Worm (Caenorhabditis elegans): Measurements from ENCODE around the gene ints-7.

ints-7 gene

DNA sequence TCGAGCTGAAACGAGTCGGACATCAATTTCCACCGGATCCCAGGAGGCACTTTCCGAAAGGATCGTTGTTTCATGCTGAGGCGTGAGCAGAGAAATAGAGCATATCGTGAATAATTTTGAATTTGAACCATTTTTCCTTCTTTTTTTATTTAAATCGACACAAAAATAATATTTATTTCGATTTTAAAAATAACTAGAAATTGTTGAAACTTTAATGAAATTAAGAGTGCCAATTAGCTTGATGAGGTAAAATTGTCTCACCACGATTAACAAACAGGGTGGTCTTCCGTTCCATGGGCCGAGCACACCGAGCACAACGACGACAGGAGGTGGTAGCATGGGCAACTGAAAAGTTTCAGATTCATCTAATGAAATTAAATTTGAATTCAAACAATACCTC is 5.7 kb downstream of the ints-7 start:
- TF ChIP-seq him-1 (tag; optimal IDR thresholded peaks at IDR 0.05) (no peak), W03F9.2 (tag; optimal IDR thresholded peaks at IDR 0.05) (no peak), dao-5 (tag; optimal IDR thresholded peaks at IDR 0.05) (no peak)

DNA sequence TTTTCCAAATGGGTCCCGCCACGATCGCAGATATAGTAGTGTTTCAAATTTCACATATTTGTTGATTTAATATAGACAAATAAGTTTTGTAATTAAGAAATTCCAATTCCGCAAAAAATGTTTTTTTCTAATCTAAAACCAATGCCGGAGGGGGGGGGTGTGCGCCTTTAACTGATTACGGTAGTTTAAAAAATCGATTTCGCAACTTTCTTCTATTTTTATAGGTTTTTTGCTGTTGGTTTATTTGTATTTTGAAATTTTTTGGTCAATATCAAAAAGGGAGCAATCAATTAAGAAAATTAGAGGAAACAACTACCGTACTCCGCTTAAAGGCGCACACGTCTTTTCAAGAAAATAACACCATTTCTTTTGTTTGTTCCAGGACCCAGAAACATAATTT is 8.9 kb downstream of the ints-7 start:
- TF ChIP-seq dao-5 (tag; optimal IDR thresholded peaks at IDR 0.05), result no peak
- no peak for TF ChIP-seq him-1 (tag; optimal IDR thresholded peaks at IDR 0.05)
- no peak for TF ChIP-seq W03F9.2 (tag; optimal IDR thresholded peaks at IDR 0.05)

DNA sequence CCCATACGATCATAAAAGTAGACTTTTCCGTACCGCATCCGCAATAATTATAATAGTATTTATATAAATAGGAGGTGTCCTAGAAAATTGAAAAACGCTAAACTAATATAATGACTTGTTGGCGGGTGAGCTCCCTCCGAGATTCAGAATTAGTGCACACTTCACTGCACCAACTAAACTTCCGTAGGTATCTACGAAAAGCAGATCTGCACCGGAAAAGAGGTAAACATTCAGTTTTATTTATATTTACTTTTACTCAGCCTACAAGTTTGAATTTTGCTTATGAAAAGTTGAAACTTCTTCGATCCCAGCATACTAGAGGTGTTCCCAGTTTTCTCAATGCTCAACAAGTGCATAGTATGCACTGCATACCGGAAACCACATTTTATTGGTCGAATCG is 9.4 kb downstream of the ints-7 start, which contains the start of gene F07A11.1:
Gene F07A11.1 (minus strand): TSS at position 101 of the 400 bp plus-strand sequence.
- TF ChIP-seq dao-5 (tag; optimal IDR thresholded peaks at IDR 0.05) (no peak), him-1 (tag; optimal IDR thresholded peaks at IDR 0.05) (no peak), W03F9.2 (tag; optimal IDR thresholded peaks at IDR 0.05) (no peak)

DNA sequence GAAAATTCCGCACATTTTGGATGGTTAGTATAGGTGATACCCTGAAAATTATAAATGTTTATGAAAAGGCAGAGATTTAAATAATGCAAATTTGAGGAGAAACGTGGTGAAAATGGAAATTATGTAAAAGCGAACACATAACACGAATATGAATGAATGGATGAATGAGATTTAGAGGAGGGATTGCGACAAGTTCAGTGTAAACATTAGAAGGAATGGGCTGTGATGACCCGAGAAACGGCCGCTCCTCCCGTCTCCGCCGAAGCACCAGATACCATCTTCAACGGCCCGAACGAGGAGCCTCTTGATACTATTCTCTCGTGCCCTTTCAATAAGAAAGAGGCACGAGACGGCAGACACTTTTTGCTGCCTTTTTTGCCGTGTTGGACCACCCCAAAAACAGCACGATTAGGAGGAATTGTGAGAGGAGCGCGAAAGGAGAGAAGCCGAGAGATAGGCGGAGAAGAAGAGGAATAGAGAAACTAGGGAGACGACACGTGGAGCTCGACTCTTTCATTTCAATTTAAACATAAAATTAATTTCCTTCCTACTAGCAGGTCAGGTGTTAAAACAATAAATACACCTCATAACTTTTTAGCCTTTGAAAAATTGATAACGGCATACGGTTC is 12.8 kb downstream of the ints-7 start, which contains the start of gene gfat-1:
Gene gfat-1 (minus strand): TSS at position 51 of the 629 bp plus-strand sequence.
- TF ChIP-seq dao-5 (tag; optimal IDR thresholded peaks at IDR 0.05) (no peak), W03F9.2 (tag; optimal IDR thresholded peaks at IDR 0.05) (no peak), him-1 (tag; optimal IDR thresholded peaks at IDR 0.05) (no peak)

DNA sequence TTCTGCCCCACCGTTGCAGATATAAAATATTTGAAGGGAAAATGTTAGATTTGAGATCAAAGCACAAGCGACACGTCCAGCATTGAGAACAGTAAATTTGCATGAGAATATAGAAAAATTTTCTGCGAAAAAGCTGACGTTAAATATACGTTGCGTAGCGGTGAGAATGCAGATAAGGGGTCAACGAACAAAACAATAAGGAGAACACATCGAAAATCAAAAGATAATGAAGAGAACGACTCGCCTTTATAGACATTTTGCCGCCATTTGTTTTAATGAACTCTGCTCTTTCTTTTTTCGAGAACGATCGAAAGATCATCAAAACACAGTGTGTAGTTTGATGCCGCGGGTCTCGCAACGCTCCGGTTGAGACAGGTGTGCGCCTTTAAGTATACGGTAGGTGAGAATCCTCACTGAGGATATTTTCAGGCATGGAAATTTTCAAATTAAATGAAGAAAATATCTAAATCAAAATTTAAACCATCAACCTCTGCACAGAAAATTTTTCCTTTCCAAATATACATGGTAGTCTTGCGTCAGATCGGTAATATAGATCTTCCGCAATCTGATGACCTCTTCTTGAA is 13.6 kb downstream of the ints-7 start:
- TF ChIP-seq W03F9.2 (tag; optimal IDR thresholded peaks at IDR 0.05) (no peak), him-1 (tag; optimal IDR thresholded peaks at IDR 0.05) (no peak), dao-5 (tag; optimal IDR thresholded peaks at IDR 0.05) (no peak)

DNA sequence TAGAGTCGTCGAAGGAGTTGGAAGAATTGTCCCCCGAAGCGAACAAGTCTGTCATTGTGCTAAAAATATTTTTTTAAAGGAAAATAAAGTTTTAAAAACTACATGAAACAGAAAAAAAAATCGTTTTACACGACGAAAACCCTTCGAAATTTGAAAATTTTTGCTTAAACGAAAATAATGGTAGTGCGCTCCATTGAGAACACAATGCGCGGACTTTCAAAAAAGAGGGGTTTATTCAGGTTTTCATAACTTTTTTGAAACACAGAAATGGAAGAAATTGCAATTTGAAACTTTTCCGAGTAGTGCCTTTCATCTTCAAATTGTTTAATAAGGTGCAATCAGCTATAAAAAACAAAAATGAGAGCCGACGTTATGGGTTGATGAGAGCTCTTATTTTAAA is 17.1 kb downstream of the ints-7 start, which contains the start of gene npp-5:
Gene npp-5 (minus strand): TSS at position 59 of the 400 bp plus-strand sequence.
- TF ChIP-seq dao-5 (tag; optimal IDR thresholded peaks at IDR 0.05), result no peak
- no peak for TF ChIP-seq W03F9.2 (tag; optimal IDR thresholded peaks at IDR 0.05)
- no peak for TF ChIP-seq him-1 (tag; optimal IDR thresholded peaks at IDR 0.05)

DNA sequence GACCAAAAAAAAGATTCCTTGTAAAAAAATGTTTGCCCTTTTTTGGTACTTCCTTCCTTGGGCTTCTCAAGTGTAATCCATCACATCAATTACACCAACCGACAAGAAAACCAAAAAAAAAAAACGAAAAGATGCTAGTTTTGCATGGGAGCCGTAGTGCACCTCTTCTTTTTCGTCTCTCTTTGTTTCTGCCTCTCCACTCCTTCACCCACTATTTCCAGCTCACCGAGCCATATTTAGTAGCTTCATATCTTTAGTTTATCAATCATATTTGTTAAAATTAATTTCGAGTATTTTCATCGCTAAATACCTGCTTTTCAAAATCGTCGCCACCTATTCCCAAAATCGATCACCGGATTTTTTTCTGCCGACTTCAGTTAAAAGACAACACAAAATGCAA is 18.1 kb downstream of the ints-7 start, which contains the start of gene F07A11.4:
Gene F07A11.4 (plus strand): TSS at position 301 of the 400 bp plus-strand sequence.
- TF ChIP-seq dao-5 (tag; optimal IDR thresholded peaks at IDR 0.05) (no peak), W03F9.2 (tag; optimal IDR thresholded peaks at IDR 0.05) (no peak), him-1 (tag; optimal IDR thresholded peaks at IDR 0.05) (no peak)

DNA sequence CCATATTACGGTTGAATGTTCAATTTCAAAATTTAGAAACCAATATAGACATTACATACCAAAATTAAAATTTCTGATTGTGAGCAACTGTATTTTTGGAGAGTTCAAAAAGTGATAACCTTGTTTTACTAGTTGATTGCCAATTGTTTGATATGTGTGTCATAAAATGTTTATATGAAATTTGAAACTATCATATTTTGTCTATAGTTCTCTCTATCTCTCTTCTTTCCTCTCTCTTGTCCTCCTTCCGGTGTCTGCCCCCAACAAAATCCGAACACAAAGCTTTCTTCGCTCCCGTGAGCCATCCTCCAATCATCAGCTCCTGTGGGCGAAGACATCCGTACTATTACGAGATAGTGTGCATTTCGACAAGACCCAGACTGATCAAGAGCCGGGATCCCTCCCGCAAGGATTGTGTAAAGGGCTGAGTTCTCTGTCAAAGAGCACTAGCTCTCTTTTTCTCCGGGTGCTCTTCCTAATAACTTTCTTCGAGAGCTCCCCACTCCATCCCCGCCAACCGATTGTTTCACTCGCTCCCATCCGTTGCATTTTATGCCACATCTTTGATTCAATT is 19.8 kb downstream of the ints-7 start:
- no peak for TF ChIP-seq W03F9.2 (tag; optimal IDR thresholded peaks at IDR 0.05)
- TF ChIP-seq him-1 (tag; optimal IDR thresholded peaks at IDR 0.05), result no peak
- TF ChIP-seq dao-5 (tag; optimal IDR thresholded peaks at IDR 0.05), result no peak

DNA sequence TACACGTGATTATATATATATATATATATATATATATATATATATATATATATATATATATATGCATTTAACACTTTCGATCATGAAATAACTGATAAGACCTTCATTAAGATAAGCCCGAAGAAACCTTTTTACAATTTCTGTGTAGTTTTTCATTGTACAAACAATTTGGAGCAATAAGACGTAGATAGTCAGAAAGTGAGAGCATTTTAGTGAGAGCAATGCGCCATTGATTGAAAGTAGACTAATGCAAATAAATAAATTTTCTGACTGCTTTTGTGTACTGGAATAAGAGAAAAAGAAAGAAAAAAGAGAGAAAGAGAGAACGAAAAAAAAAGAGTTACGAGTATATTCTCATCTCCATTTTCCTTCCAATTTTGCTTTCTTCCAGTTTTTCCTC is 22.0 kb downstream of the ints-7 start:
- no peak for TF ChIP-seq dao-5 (tag; optimal IDR thresholded peaks at IDR 0.05)
- no peak for TF ChIP-seq W03F9.2 (tag; optimal IDR thresholded peaks at IDR 0.05)
- TF ChIP-seq him-1 (tag; optimal IDR thresholded peaks at IDR 0.05), result no peak

DNA sequence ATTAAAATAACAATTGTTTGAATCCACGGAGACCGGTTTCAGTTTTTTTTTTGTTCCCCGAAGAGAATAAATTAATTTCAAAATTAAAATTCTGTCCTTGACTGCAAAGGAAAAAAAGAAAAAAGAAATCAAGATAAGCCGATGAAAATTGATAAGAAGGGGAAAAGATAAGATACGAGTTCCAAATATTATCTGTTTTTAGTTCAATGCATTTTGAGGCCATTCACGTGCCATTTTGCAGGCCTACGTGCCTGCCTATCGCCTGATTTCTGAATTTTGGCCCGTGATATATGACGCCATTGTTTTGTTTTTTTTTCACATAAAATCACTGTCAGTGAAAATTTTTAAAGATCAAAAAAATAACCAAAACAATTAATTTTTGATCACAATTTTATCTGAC is 28.8 kb downstream of the ints-7 start:
- TF ChIP-seq him-1 (tag; optimal IDR thresholded peaks at IDR 0.05) (no peak), W03F9.2 (tag; optimal IDR thresholded peaks at IDR 0.05) (no peak), dao-5 (tag; optimal IDR thresholded peaks at IDR 0.05) (no peak)

DNA sequence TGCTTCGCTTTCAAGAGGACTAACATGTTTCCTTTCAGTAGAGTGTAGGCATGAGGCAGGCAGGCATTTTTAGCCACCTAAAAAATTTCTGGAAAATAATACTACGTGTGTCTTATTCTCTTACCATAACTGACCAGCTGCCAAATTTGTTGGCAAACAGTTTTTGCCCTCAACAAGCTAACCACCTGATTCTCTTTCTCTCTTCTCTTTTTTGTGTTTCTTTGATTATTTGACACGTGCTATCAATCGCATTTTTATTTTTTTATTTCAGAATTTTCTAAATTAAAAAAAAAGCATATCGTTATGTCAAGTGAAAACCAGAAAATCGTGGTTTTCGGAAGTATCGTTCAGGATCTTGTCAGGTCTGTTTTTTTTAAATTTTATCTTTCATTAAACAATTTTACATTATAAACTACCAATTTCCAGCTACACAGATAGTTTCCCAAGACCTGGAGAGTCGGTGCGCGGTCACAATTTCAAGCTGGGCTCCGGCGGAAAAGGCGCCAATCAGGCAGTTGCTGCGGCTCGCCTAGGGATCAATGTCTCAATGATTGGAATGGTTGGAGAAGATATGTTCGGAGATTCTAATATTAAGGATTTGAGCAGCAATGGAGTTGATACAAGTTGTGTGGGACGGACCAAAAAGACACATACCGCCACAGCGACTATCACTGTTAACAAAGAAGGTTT is 29.5 kb downstream of the ints-7 start, which contains the start of gene F07A11.5:
Gene F07A11.5 (plus strand): TSS at position 267 of the 690 bp plus-strand sequence.
- TF ChIP-seq W03F9.2 (tag; optimal IDR thresholded peaks at IDR 0.05) (no peak), him-1 (tag; optimal IDR thresholded peaks at IDR 0.05) (no peak), dao-5 (tag; optimal IDR thresholded peaks at IDR 0.05) (no peak)

DNA sequence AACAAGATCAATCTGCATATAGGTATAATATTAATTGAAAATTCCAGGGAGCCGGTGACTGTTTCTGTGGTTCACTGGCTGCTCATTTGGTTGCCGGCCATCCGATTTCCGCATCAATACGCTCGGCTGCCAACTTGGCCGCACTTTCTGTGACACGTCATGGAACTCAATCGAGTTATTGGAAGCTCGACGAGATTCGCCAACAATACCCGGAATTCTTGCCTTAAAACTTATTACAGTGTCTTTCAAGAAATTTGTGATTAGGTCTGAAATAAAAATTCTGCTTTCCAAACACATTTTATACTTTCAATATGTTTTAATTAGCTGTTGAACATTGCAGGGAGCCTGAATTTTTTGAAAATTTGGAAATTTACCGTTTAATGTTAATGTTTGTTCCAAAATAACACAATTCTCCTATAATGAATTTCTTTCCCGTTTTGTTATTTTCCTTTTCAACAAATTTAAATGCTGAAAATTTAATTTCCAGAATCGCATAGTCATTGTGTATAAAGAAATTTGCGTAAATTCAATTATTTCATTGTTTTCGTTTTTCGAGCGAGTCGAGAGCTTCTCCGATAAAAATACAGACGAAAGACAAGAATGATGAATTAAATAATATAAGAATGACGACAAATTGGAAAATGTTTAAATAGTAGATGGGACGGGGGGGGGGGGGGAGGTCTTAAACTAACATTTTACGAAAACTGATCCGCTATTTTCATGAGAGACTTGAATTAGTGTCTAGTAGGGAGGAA is 31.6 kb downstream of the ints-7 start:
- TF ChIP-seq dao-5 (tag; optimal IDR thresholded peaks at IDR 0.05) (no peak), him-1 (tag; optimal IDR thresholded peaks at IDR 0.05) (no peak), W03F9.2 (tag; optimal IDR thresholded peaks at IDR 0.05) (no peak)

DNA sequence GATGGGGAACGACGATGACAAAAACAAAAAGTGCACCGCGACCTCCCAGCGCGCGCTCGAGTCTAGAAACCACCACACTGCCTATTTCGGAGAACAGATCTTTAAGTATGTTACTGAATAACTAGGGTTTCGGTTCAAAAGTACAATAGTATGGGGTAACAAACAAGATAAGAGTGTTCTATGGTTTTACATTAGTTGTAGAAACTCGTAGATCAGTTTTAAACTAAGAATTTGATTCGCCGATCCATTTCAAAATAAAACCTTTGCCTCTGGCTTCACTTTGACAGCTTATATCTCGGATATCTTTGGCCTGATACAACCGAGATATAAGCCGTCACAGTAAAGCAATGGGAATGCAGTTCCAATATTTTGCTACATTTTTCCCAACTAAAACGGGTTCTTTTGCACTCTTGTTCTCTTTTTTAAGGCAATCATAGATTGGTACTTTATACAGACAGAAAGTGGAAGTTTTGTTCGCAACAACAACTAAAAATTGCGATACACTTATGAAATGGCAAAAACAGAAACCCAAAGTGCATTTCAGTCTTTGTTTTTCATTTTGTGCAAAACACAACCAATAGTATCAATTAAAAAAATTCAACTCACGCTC is 33.8 kb downstream of the ints-7 start:
- no peak for TF ChIP-seq W03F9.2 (tag; optimal IDR thresholded peaks at IDR 0.05)
- no peak for TF ChIP-seq dao-5 (tag; optimal IDR thresholded peaks at IDR 0.05)
- no peak for TF ChIP-seq him-1 (tag; optimal IDR thresholded peaks at IDR 0.05)

All from whole organism, L4/young adult.